Worm (Caenorhabditis elegans) whole organism, L4/young adult: ENCODE data around the gene srsx-7.

Experiments used
- W03F9.2 ChIP-seq: fragments of 150-350 bp; optimal IDR thresholded peaks from 2 replicates; lab custom pipeline; 2014; ENCODE audit warnings: missing biosample characterization, missing genetic modification characterization
- dao-5 ChIP-seq: sonication (generic microtip); optimal IDR thresholded peaks from 2 replicates; lab custom pipeline; 2016; ENCODE audit warnings: missing genotype, missing genetic modification characterization, moderate library complexity, missing compliant biosample characterization
- him-1 ChIP-seq: sonication (generic microtip); optimal IDR thresholded peaks from 2 replicates; lab custom pipeline; 2016; ENCODE audit warnings: missing genotype, missing genetic modification reagents, missing genetic modification characterization, missing compliant biosample characterization

ce11 chrV:7928660-7929059, 3.1 kb downstream of the srsx-7 start, which contains the start of gene srsx-5:
- TF ChIP-seq him-1 (no peak), W03F9.2 (tag; lab: Kevin White, UChicago) (no peak), dao-5 (tag; lab: Kevin White, UChicago) (no peak)
